Worm (Caenorhabditis elegans): Measurements from ENCODE around the gene C14E2.11.

The C14E2.11 gene

ce11 chrX:1786607-1787006 is 14.6 kb upstream of the C14E2.11 start, which contains the start of gene arg-1:
Gene arg-1 (plus strand): TSS chrX:1786907.
- no peak for TF ChIP-seq fkh-3 (tag; optimal IDR thresholded peaks at IDR 0.05)
- no peak for TF ChIP-seq F10E7.11 (tag; optimal IDR thresholded peaks at IDR 0.05)
- TF ChIP-seq D2030.7 (GFP tag; IDR thresholded peaks at IDR 0.05): no peak
- TF ChIP-seq T07F8.4 (tag; optimal IDR thresholded peaks at IDR 0.05): no peak
- no peak for TF ChIP-seq F57C9.4 (tag; optimal IDR thresholded peaks at IDR 0.05)
- no peak for TF ChIP-seq aptf-3 (GFP tag; IDR thresholded peaks at IDR 0.05)
- TF ChIP-seq nhr-80 (tag; optimal IDR thresholded peaks at IDR 0.05): no peak
- TF ChIP-seq cebp-1 (GFP tag; IDR thresholded peaks at IDR 0.05): no peak
- no peak for TF ChIP-seq cebp-1 (tag; optimal IDR thresholded peaks at IDR 0.05)
- TF ChIP-seq B0261.1 (tag; optimal IDR thresholded peaks at IDR 0.05): no peak
- no peak for TF ChIP-seq F33H1.4 (GFP tag; IDR thresholded peaks at IDR 0.05)

ce11 chrX:1791095-1791494 is 10.2 kb upstream of the C14E2.11 start:
- no peak for TF ChIP-seq Y56A3A.18 (GFP tag; IDR thresholded peaks at IDR 0.05)
- peak; percentile 43 for TF ChIP-seq rpc-1 (optimal IDR thresholded peaks at IDR 0.05)
- TF ChIP-seq rpc-1 (tag; optimal IDR thresholded peaks at IDR 0.05): peak; percentile 72
- peak; percentile 68 for TF ChIP-seq tbp1 (GFP tag; optimal IDR thresholded peaks at IDR 0.05)
- no peak for TF ChIP-seq athp-1 (tag; optimal IDR thresholded peaks at IDR 0.05)
- no peak for TF ChIP-seq ccch-3 (GFP tag; optimal IDR thresholded peaks at IDR 0.05)
- TF ChIP-seq aptf-2 (GFP tag; conservative IDR thresholded peaks at IDR 0.05): no peak
- TF ChIP-seq nhr-90 (tag; optimal IDR thresholded peaks at IDR 0.05): no peak
- no peak for TF ChIP-seq bed-1 (GFP tag; IDR thresholded peaks at IDR 0.05)
- no peak for TF ChIP-seq hsf-1 (GFP tag; IDR thresholded peaks at IDR 0.05)
- no peak for TF ChIP-seq ztf-18 (tag; optimal IDR thresholded peaks at IDR 0.05)
- TF ChIP-seq B0019.2 (GFP tag; conservative IDR thresholded peaks at IDR 0.05): no peak
- no peak for TF ChIP-seq K12H6.12 (tag; optimal IDR thresholded peaks at IDR 0.05)
- TF ChIP-seq hmg-1.2 (GFP tag; IDR thresholded peaks at IDR 0.05): no peak
- no peak for TF ChIP-seq aptf-3 (GFP tag; IDR thresholded peaks at IDR 0.05)
- no peak for TF ChIP-seq cebp-2 (GFP tag; IDR thresholded peaks at IDR 0.05)
- no peak for TF ChIP-seq egl-44 (GFP tag; IDR thresholded peaks at IDR 0.05)
- no peak for TF ChIP-seq mes-4 (tag; optimal IDR thresholded peaks at IDR 0.05)
- TF ChIP-seq C06A6.2 (GFP tag; conservative IDR thresholded peaks at IDR 0.05): no peak
- TF ChIP-seq B0261.1 (tag; optimal IDR thresholded peaks at IDR 0.05): peak; percentile 25

- TF ChIP-seq aptf-2 (GFP tag; conservative IDR thresholded peaks at IDR 0.05): no peak
- TF ChIP-seq pha-4 (tag; optimal IDR thresholded peaks at IDR 0.05): no peak
- peak; percentile 89 for TF ChIP-seq hmg-1.2 (GFP tag; IDR thresholded peaks at IDR 0.05)
- TF ChIP-seq Y67H2A.10 (GFP tag; conservative IDR thresholded peaks at IDR 0.05): no peak
Observed at ce11 chrX:1796067-1796466, 5.2 kb upstream of the C14E2.11 start.

ce11 chrX:1798543-1798942 is 2.7 kb upstream of the C14E2.11 start:
- TF ChIP-seq ama-1 (optimal IDR thresholded peaks at IDR 0.05) (no peak), ama-1 (GFP tag; optimal IDR thresholded peaks at IDR 0.05) (no peak), let-526 (GFP tag; IDR thresholded peaks at IDR 0.05) (no peak), attf-3 (GFP tag; conservative IDR thresholded peaks at IDR 0.05) (no peak), F10E7.11 (tag; optimal IDR thresholded peaks at IDR 0.05) (no peak), C06A6.2 (GFP tag; conservative IDR thresholded peaks at IDR 0.05) (no peak), nhr-179 (tag; optimal IDR thresholded peaks at IDR 0.05) (no peak), C17E4.6 (GFP tag; IDR thresholded peaks at IDR 0.05) (no peak), ztf-18 (tag; optimal IDR thresholded peaks at IDR 0.05) (no peak), gei-17 (GFP tag; optimal IDR thresholded peaks at IDR 0.05) (no peak), hlh-12 (tag; optimal IDR thresholded peaks at IDR 0.05) (no peak), bed-1 (GFP tag; IDR thresholded peaks at IDR 0.05) (no peak), F57A8.1 (GFP tag; optimal IDR thresholded peaks at IDR 0.05) (no peak), hmg-20 (GFP tag; IDR thresholded peaks at IDR 0.05) (no peak), ztf-26 (tag; optimal IDR thresholded peaks at IDR 0.05) (no peak), Y79H2A.3 (GFP tag; conservative IDR thresholded peaks at IDR 0.05) (no peak), die-1 (tag; optimal IDR thresholded peaks at IDR 0.05) (no peak)

Data from whole organism, young adult.